Worm (Caenorhabditis elegans) whole organism, midembryonic: Measurements from ENCODE around the gene T21H3.1.

ENCODE experiments used
- T22C8.4 ChIP-seq: fragments of 200-800 bp; sonication (Bioruptor generic); IDR thresholded peaks from 2 replicates; pipeline ENCODE4 v1.3.6; 2022; ENCODE audit warnings: missing genetic modification characterization, missing compliant biosample characterization
- ref-1 ChIP-seq: fragments of 200-800 bp; sonication (Bioruptor generic); conservative IDR thresholded peaks from 2 replicates; pipeline ENCODE4 v1.3.6; 2022; ENCODE audit warnings: missing genetic modification reagents, missing genetic modification characterization, missing compliant biosample characterization
- tab-1 ChIP-seq: fragments of 200-800 bp; sonication (Bioruptor generic); IDR thresholded peaks from 2 replicates; pipeline ENCODE4 v1.3.6; 2022; ENCODE audit warnings: missing genetic modification characterization, missing compliant biosample characterization
- ztf-29 ChIP-seq: fragments of 200-800 bp; sonication (Bioruptor generic); IDR thresholded peaks from 2 replicates; pipeline ENCODE4 v1.3.6; 2022; ENCODE audit warnings: missing genetic modification reagents, missing genetic modification characterization, missing compliant biosample characterization

DNA sequence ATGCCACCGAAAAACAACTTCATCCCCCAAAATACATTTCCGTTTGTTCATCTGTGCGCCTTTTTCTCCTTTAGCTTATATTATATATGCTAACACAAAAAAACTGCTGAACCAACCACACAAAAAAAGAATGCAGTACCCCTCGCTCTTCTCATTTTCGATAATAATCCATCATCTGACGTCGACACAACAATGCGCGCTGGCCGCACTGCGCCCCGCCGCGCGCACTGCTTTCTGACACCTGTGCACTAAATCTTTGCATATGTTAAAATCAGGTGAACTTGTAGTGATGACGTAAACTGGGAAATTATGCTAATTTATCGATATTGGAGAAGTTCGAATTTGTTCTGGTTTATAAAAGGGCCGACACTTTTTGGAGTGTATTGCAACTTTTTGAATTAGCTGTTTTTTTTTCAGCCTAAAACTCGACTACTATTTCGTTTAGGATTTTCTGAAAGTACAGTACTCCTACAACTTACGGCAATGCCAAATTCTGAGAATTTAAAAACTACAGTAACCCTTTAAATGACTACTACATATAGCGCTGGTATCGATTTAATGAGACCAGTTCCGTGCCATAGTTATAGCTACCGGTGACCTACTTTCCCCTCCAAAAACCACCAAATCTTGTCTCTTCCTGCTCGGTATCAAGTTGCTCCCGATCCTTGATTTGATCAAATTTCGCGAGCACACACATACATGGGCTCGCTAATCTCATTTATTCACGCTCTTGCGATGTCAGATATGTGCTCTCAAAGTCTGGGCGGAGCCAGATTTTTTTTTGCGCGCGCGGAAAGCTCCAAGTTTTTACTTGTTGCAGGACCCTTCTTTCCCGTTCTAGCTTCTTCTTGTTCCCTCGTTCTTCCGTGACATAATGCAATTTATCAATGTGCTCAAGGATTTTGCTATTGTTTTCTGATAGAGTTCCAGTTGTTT lies 26.5 kb upstream of the T21H3.1 start:
- TF ChIP-seq ztf-29 (GFP tag; lab: Robert Waterston, UW) (no peak), tab-1 (no peak), ref-1 (no peak), T22C8.4 (GFP tag; lab: Robert Waterston, UW) (no peak)
